Worm (Caenorhabditis elegans) whole organism, young adult: ENCODE measurements around the gene srbc-58.

Experiments
- B0035.1 ChIP-seq: sonication (generic microtip); optimal IDR thresholded peaks from 2 replicates; lab custom pipeline; 2016; ENCODE audit warnings: missing genetic modification characterization, mild to moderate bottlenecking, missing compliant biosample characterization, missing genotype, missing genetic modification reagents
- B0261.1 ChIP-seq: sonication (generic microtip); optimal IDR thresholded peaks from 2 replicates; lab custom pipeline; 2016; ENCODE audit warnings: mild to moderate bottlenecking, missing genetic modification characterization, moderate library complexity, missing compliant biosample characterization
- B0336.3 ChIP-seq: fragments of 200-800 bp; sonication (Bioruptor generic); IDR thresholded peaks from 2 replicates; pipeline ENCODE4 v1.3.6; 2022; ENCODE audit warnings: missing genetic modification characterization, missing compliant biosample characterization
- D2030.7 ChIP-seq: fragments of 200-800 bp; sonication (Bioruptor generic); IDR thresholded peaks from 2 replicates; pipeline ENCODE4 v1.3.6; 2022; ENCODE audit warnings: missing genetic modification reagents, missing genetic modification characterization, missing compliant biosample characterization
- F37B4.10 ChIP-seq: fragments of 200-800 bp; sonication (Bioruptor generic); IDR thresholded peaks from 2 replicates; pipeline ENCODE4 v1.3.6; 2022; ENCODE audit warnings: missing genetic modification characterization, missing compliant biosample characterization
- F39B2.1 ChIP-seq: fragments of 200-800 bp; sonication (Bioruptor generic); IDR thresholded peaks from 2 replicates; pipeline ENCODE4 v1.3.6; 2022; ENCODE audit warnings: missing genetic modification reagents, missing genetic modification characterization, missing compliant biosample characterization
- F49E8.2 ChIP-seq: sonication (generic microtip); optimal IDR thresholded peaks from 3 replicates; lab custom pipeline; 2017; ENCODE audit warnings: missing genetic modification characterization, mild to moderate bottlenecking, missing compliant biosample characterization, antibody characterized with exemption, moderate library complexity; ENCODE audit not compliant: insufficient read depth
- F55B11.4 ChIP-seq: sonication (generic microtip); optimal IDR thresholded peaks from 2 replicates; lab custom pipeline; 2016; ENCODE audit warnings: missing compliant biosample characterization, missing genetic modification characterization, borderline replicate concordance; ENCODE audit not compliant: insufficient read depth
- K11D2.4 ChIP-seq: fragments of 200-800 bp; sonication (Bioruptor generic); IDR thresholded peaks from 2 replicates; pipeline ENCODE4 v1.3.6; 2022; ENCODE audit warnings: missing genetic modification reagents, missing genetic modification characterization, missing compliant biosample characterization
- T07F8.4 ChIP-seq: sonication (generic microtip); optimal IDR thresholded peaks from 2 replicates; lab custom pipeline; 2016; ENCODE audit warnings: mild to moderate bottlenecking, missing genetic modification characterization, moderate library complexity, missing compliant biosample characterization
- Y79H2A.3 ChIP-seq: fragments of 200-800 bp; sonication (Bioruptor generic); conservative IDR thresholded peaks from 2 replicates; pipeline ENCODE4 v1.3.6; 2022; ENCODE audit warnings: missing genetic modification reagents, missing genetic modification characterization, missing compliant biosample characterization
- Y95B8A.8 ChIP-seq: fragments of 200-800 bp; sonication (Bioruptor generic); IDR thresholded peaks from 2 replicates; pipeline ENCODE4 v1.3.6; 2022; ENCODE audit warnings: missing genetic modification reagents, missing genetic modification characterization, missing compliant biosample characterization
- bed-2 ChIP-seq: fragments of 200-800 bp; sonication (Bioruptor generic); IDR thresholded peaks from 2 replicates; pipeline ENCODE4 v1.3.6; 2022; ENCODE audit warnings: missing genetic modification reagents, missing genetic modification characterization, missing compliant biosample characterization
- ccch-3 ChIP-seq: fragments of 200-800 bp; sonication (Bioruptor generic); optimal IDR thresholded peaks from 2 replicates; lab custom pipeline; 2018; ENCODE audit warnings: mild to moderate bottlenecking, missing genetic modification characterization, missing compliant biosample characterization
- cebp-2 ChIP-seq: fragments of 200-800 bp; sonication (Bioruptor generic); IDR thresholded peaks from 2 replicates; pipeline ENCODE4 v1.3.6; 2022; ENCODE audit warnings: missing genetic modification characterization, missing compliant biosample characterization
- ceh-100 ChIP-seq: fragments of 200-800 bp; sonication (Bioruptor generic); IDR thresholded peaks from 2 replicates; pipeline ENCODE4 v1.3.6; 2022; ENCODE audit warnings: missing genetic modification reagents, missing genetic modification characterization, missing compliant biosample characterization
- ceh-58 ChIP-seq: fragments of 200-800 bp; sonication (Bioruptor generic); IDR thresholded peaks from 2 replicates; pipeline ENCODE4 v1.3.6; 2022; ENCODE audit warnings: missing genetic modification characterization, missing compliant biosample characterization
- ceh-91 ChIP-seq: fragments of 200-800 bp; sonication (Bioruptor generic); IDR thresholded peaks from 2 replicates; pipeline ENCODE4 v1.3.6; 2022; ENCODE audit warnings: missing genetic modification reagents, missing genetic modification characterization, missing compliant biosample characterization
- die-1 ChIP-seq: sonication (generic microtip); optimal IDR thresholded peaks from 2 replicates; lab custom pipeline; 2016; ENCODE audit warnings: missing genotype, mild to moderate bottlenecking, missing genetic modification characterization, missing compliant biosample characterization
- dox-1 ChIP-seq: fragments of 200-800 bp; sonication (Bioruptor generic); IDR thresholded peaks from 2 replicates; pipeline ENCODE4 v1.3.6; 2022; ENCODE audit warnings: missing genetic modification reagents, missing genetic modification characterization, missing compliant biosample characterization
- dpff-1 ChIP-seq: sonication (generic microtip); optimal IDR thresholded peaks from 2 replicates; lab custom pipeline; 2017; ENCODE audit warnings: mild to moderate bottlenecking, missing genetic modification characterization, missing compliant biosample characterization
- efl-1 ChIP-seq: fragments of 150-350 bp; optimal IDR thresholded peaks from 2 replicates; lab custom pipeline; 2014; ENCODE audit warnings: missing biosample characterization, missing genetic modification reagents, missing genetic modification characterization
- egrh-3 ChIP-seq: fragments of 200-800 bp; sonication (Bioruptor generic); IDR thresholded peaks from 2 replicates; pipeline ENCODE4 v1.3.6; 2022; ENCODE audit warnings: missing genetic modification reagents, missing genetic modification characterization, missing compliant biosample characterization
- ekl-4 ChIP-seq: fragments of 200-800 bp; sonication (Bioruptor generic); IDR thresholded peaks from 2 replicates; pipeline ENCODE4 v1.3.6; 2022; ENCODE audit warnings: missing genetic modification reagents, missing genetic modification characterization, missing compliant biosample characterization
- ets-4 ChIP-seq: fragments of 200-800 bp; sonication (Bioruptor generic); optimal IDR thresholded peaks from 2 replicates; lab custom pipeline; 2018; ENCODE audit warnings: mild to moderate bottlenecking, missing genetic modification characterization, missing compliant biosample characterization
- gei-17 ChIP-seq: fragments of 200-800 bp; sonication (Bioruptor generic); optimal IDR thresholded peaks from 2 replicates; lab custom pipeline; 2018; ENCODE audit warnings: mild to moderate bottlenecking, missing genetic modification characterization, missing compliant biosample characterization
- hlh-12 ChIP-seq: sonication (generic microtip); optimal IDR thresholded peaks from 2 replicates; lab custom pipeline; 2016; ENCODE audit warnings: missing genetic modification characterization, missing compliant biosample characterization
- hmg-1.2 ChIP-seq: fragments of 200-800 bp; sonication (Bioruptor generic); IDR thresholded peaks from 2 replicates; pipeline ENCODE4 v1.3.6; 2022; ENCODE audit warnings: missing genetic modification reagents, missing genetic modification characterization, missing compliant biosample characterization
- hsf-1 ChIP-seq: fragments of 200-800 bp; sonication (Bioruptor generic); IDR thresholded peaks from 2 replicates; pipeline ENCODE4 v1.3.6; 2022; ENCODE audit warnings: missing genetic modification reagents, missing genetic modification characterization, missing compliant biosample characterization
- lag-1 ChIP-seq: fragments of 200-800 bp; sonication (Bioruptor generic); IDR thresholded peaks from 2 replicates; pipeline ENCODE4 v1.3.6; 2022; ENCODE audit warnings: missing genetic modification reagents, missing genetic modification characterization, missing compliant biosample characterization
- lin-54 ChIP-seq: fragments of 200-800 bp; sonication (Bioruptor generic); optimal IDR thresholded peaks from 2 replicates; lab custom pipeline; 2018; ENCODE audit warnings: mild to moderate bottlenecking, missing genetic modification characterization, missing compliant biosample characterization
- lsl-1 ChIP-seq: fragments of 200-800 bp; sonication (Bioruptor generic); optimal IDR thresholded peaks from 2 replicates; lab custom pipeline; 2018; ENCODE audit warnings: mild to moderate bottlenecking, missing genetic modification characterization, moderate library complexity, missing compliant biosample characterization
- lsy-27 ChIP-seq: sonication (generic microtip); optimal IDR thresholded peaks from 2 replicates; lab custom pipeline; 2017; ENCODE audit warnings: missing genetic modification characterization, mild to moderate bottlenecking, missing compliant biosample characterization, antibody characterized with exemption, missing genotype, borderline replicate concordance; ENCODE audit not compliant: insufficient read depth
- madf-6 ChIP-seq: fragments of 200-800 bp; sonication (Bioruptor generic); IDR thresholded peaks from 2 replicates; pipeline ENCODE4 v1.3.6; 2022; ENCODE audit warnings: missing genetic modification reagents, missing genetic modification characterization, missing compliant biosample characterization
- madf-8 ChIP-seq: fragments of 200-800 bp; sonication (Bioruptor generic); conservative IDR thresholded peaks from 2 replicates; pipeline ENCODE4 v1.3.6; 2022; ENCODE audit warnings: missing genetic modification reagents, missing genetic modification characterization, missing compliant biosample characterization
- mcd-1 ChIP-seq: fragments of 200-800 bp; sonication (Bioruptor generic); IDR thresholded peaks from 2 replicates; pipeline ENCODE4 v1.3.6; 2022; ENCODE audit warnings: missing genetic modification reagents, missing genetic modification characterization, missing compliant biosample characterization
- mes-4 ChIP-seq: sonication (generic microtip); optimal IDR thresholded peaks from 2 replicates; lab custom pipeline; 2016; ENCODE audit warnings: missing genotype, missing genetic modification characterization, missing compliant biosample characterization
- nfya-2 ChIP-seq: fragments of 200-800 bp; sonication (Bioruptor generic); IDR thresholded peaks from 2 replicates; pipeline ENCODE4 v1.3.6; 2022; ENCODE audit warnings: missing genetic modification reagents, missing genetic modification characterization, missing compliant biosample characterization
- nhr-120 ChIP-seq: fragments of 200-800 bp; sonication (Bioruptor generic); IDR thresholded peaks from 2 replicates; pipeline ENCODE4 v1.3.6; 2022; ENCODE audit warnings: missing genetic modification characterization, missing compliant biosample characterization
- nhr-179 ChIP-seq: sonication (generic microtip); optimal IDR thresholded peaks from 2 replicates; lab custom pipeline; 2016; ENCODE audit warnings: mild to moderate bottlenecking, missing genetic modification characterization, missing compliant biosample characterization
- rcor-1 ChIP-seq: fragments of 200-800 bp; sonication (Bioruptor generic); IDR thresholded peaks from 2 replicates; pipeline ENCODE4 v1.3.6; 2022; ENCODE audit warnings: missing genetic modification reagents, missing genetic modification characterization, missing compliant biosample characterization
- tbp1 ChIP-seq: fragments of 200-800 bp; sonication (Bioruptor generic); optimal IDR thresholded peaks from 2 replicates; lab custom pipeline; 2018; ENCODE audit warnings: mild to moderate bottlenecking, missing genetic modification characterization, missing compliant biosample characterization
- unc-130 ChIP-seq: sonication (generic microtip); optimal IDR thresholded peaks from 2 replicates; lab custom pipeline; 2016; ENCODE audit warnings: missing genetic modification reagents, missing genetic modification characterization, missing compliant biosample characterization
- xnd-1 ChIP-seq: sonication (generic microtip); optimal IDR thresholded peaks from 2 replicates; lab custom pipeline; 2016; ENCODE audit warnings: missing genotype, missing genetic modification reagents, missing genetic modification characterization, missing compliant biosample characterization
- zfh-2 ChIP-seq: fragments of 200-800 bp; sonication (Bioruptor generic); conservative IDR thresholded peaks from 2 replicates; pipeline ENCODE4 v1.3.6; 2022; ENCODE audit warnings: missing genetic modification reagents, missing genetic modification characterization, missing compliant biosample characterization
- ztf-18 ChIP-seq: sonication (generic microtip); optimal IDR thresholded peaks from 2 replicates; lab custom pipeline; 2016; ENCODE audit warnings: missing genotype, mild to moderate bottlenecking, missing genetic modification characterization, missing compliant biosample characterization
- ztf-22 ChIP-seq: fragments of 200-800 bp; sonication (Bioruptor generic); optimal IDR thresholded peaks from 2 replicates; lab custom pipeline; 2018; ENCODE audit warnings: mild to moderate bottlenecking, missing genetic modification characterization, moderate library complexity, missing compliant biosample characterization
- ztf-25 ChIP-seq: fragments of 200-800 bp; sonication (Bioruptor generic); IDR thresholded peaks from 2 replicates; pipeline ENCODE4 v1.3.6; 2022; ENCODE audit warnings: missing genetic modification reagents, missing genetic modification characterization, missing compliant biosample characterization
- ztf-6 ChIP-seq: fragments of 200-800 bp; sonication (Bioruptor generic); IDR thresholded peaks from 2 replicates; pipeline ENCODE4 v1.3.6; 2022; ENCODE audit warnings: missing genetic modification reagents, missing genetic modification characterization, missing compliant biosample characterization

srbc-58 gene

ce11 chrV:773256-773655, 1.5 kb upstream of the srbc-58 start, which contains the start of gene sti-1 (continued):
- TF ChIP-seq F39B2.1 (GFP tag; lab: Robert Waterston, UW), result no peak
- no peak for TF ChIP-seq ceh-58
- no peak for TF ChIP-seq nhr-179
- no peak for TF ChIP-seq nfya-2
- peak; percentile 85 for TF ChIP-seq D2030.7 (GFP tag; lab: Robert Waterston, UW)
- TF ChIP-seq ekl-4 (GFP tag; lab: Robert Waterston, UW), result peak; percentile 67; the same call in 1 of the 2 replicates
- TF ChIP-seq madf-8 (GFP tag; lab: Robert Waterston, UW), result peak; percentile 34
- peak; percentile 94 for TF ChIP-seq lin-54 (GFP tag; lab: Kevin White, UChicago)
- peak; percentile 38 for TF ChIP-seq lsl-1 (GFP tag; lab: Kevin White, UChicago)
- TF ChIP-seq egrh-3 (GFP tag; lab: Robert Waterston, UW), result no peak
- no peak for TF ChIP-seq ztf-25 (GFP tag; lab: Robert Waterston, UW)
- peak; percentile 92 for TF ChIP-seq efl-1 (GFP tag; lab: Kevin White, UChicago)
- no peak for TF ChIP-seq Y79H2A.3 (GFP tag; lab: Robert Waterston, UW)
- peak; percentile 55 for TF ChIP-seq tbp1
- peak; percentile 64; the same call in 1 of the 2 replicates for TF ChIP-seq rcor-1 (GFP tag; lab: Robert Waterston, UW)
- peak; percentile 98 for TF ChIP-seq hsf-1 (GFP tag; lab: Robert Waterston, UW)
- TF ChIP-seq nhr-120, result no peak
- TF ChIP-seq mes-4 (tag; lab: Kevin White, UChicago), result no peak
- TF ChIP-seq ztf-6, result no peak
- TF ChIP-seq bed-2 (GFP tag; lab: Robert Waterston, UW), result no peak
- no peak for TF ChIP-seq ceh-100 (GFP tag; lab: Robert Waterston, UW)
- TF ChIP-seq zfh-2 (GFP tag; lab: Robert Waterston, UW), result no peak
- no peak for TF ChIP-seq xnd-1
- no peak for TF ChIP-seq T07F8.4 (tag; lab: Kevin White, UChicago)
- no peak for TF ChIP-seq lag-1 (GFP tag; lab: Robert Waterston, UW)
- TF ChIP-seq Y95B8A.8 (GFP tag; lab: Robert Waterston, UW), result no peak
- TF ChIP-seq die-1, result no peak
- no peak for TF ChIP-seq F37B4.10 (GFP tag; lab: Robert Waterston, UW)
- TF ChIP-seq B0336.3 (GFP tag; lab: Robert Waterston, UW), result peak; percentile 67
- TF ChIP-seq ets-4 (GFP tag; lab: Kevin White, UChicago), result no peak
- no peak for TF ChIP-seq dpff-1 (tag; lab: Kevin White, UChicago)
- no peak for TF ChIP-seq lsy-27 (tag; lab: Kevin White, UChicago)
- TF ChIP-seq ztf-22 (GFP tag; lab: Kevin White, UChicago), result no peak
- TF ChIP-seq B0261.1 (tag; lab: Kevin White, UChicago), result no peak
- TF ChIP-seq madf-6, result peak; percentile 72
- no peak for TF ChIP-seq K11D2.4 (GFP tag; lab: Robert Waterston, UW)
- TF ChIP-seq ceh-91 (GFP tag; lab: Robert Waterston, UW), result peak; percentile 47
- TF ChIP-seq B0035.1, result no peak
- TF ChIP-seq ztf-18, result no peak
- peak; percentile 66 for TF ChIP-seq dox-1 (GFP tag; lab: Robert Waterston, UW)
- no peak for TF ChIP-seq F55B11.4 (tag; lab: Kevin White, UChicago)
- TF ChIP-seq ccch-3 (GFP tag; lab: Kevin White, UChicago), result no peak
- TF ChIP-seq F49E8.2 (tag; lab: Kevin White, UChicago), result no peak
- TF ChIP-seq hmg-1.2 (GFP tag; lab: Robert Waterston, UW), result peak; percentile 99
- TF ChIP-seq mcd-1, result peak; percentile 98
- no peak for TF ChIP-seq unc-130 (GFP tag; lab: Kevin White, UChicago)
- no peak for TF ChIP-seq hlh-12
- no peak for TF ChIP-seq gei-17 (GFP tag; lab: Kevin White, UChicago)
- TF ChIP-seq cebp-2 (GFP tag; lab: Robert Waterston, UW), result no peak
